Worm (Caenorhabditis elegans) whole organism, L2 larva: ENCODE results near the gene B0302.4.

ENCODE experiments used
- C34F6.9 ChIP-seq: fragments of 150-350 bp; optimal IDR thresholded peaks from 2 replicates; lab custom pipeline; 2014; ENCODE audit warnings: missing biosample characterization, missing genetic modification characterization
- F13H6.1 ChIP-seq: sonication (generic microtip); optimal IDR thresholded peaks from 2 replicates; lab custom pipeline; 2016; ENCODE audit warnings: missing genetic modification characterization, missing compliant biosample characterization
- R02D3.7 ChIP-seq: fragments of 150-350 bp; optimal IDR thresholded peaks from 2 replicates; lab custom pipeline; 2014; ENCODE audit warnings: missing biosample characterization, missing genetic modification characterization
- Y55F3AM.14 ChIP-seq: fragments of 200-800 bp; sonication (Bioruptor generic); optimal IDR thresholded peaks from 2 replicates; lab custom pipeline; 2018; ENCODE audit warnings: mild to moderate bottlenecking, missing genetic modification characterization, missing compliant biosample characterization
- ZK546.5 ChIP-seq: sonication (generic microtip); optimal IDR thresholded peaks from 2 replicates; lab custom pipeline; 2017; ENCODE audit warnings: missing biosample characterization, missing genetic modification characterization
- alr-1 ChIP-seq: fragments of 150-350 bp; optimal IDR thresholded peaks from 2 replicates; lab custom pipeline; 2014; ENCODE audit warnings: missing biosample characterization, missing genetic modification characterization
- aly-2 ChIP-seq: fragments of 150-350 bp; optimal IDR thresholded peaks from 2 replicates; lab custom pipeline; 2014; ENCODE audit warnings: missing biosample characterization, missing genetic modification characterization
- ama-1 ChIP-seq: fragments of 150-350 bp; optimal IDR thresholded peaks from 2 replicates; lab custom pipeline; 2018; ENCODE audit warnings: inconsistent platforms
- blmp-1 ChIP-seq: sonication (generic microtip); optimal IDR thresholded peaks from 2 replicates; lab custom pipeline; 2017; ENCODE audit warnings: missing genetic modification characterization, mild to moderate bottlenecking, missing compliant biosample characterization, antibody characterized with exemption, moderate library complexity; ENCODE audit not compliant: insufficient read depth
- ceh-16 ChIP-seq: fragments of 150-350 bp; optimal IDR thresholded peaks from 2 replicates; lab custom pipeline; 2014; ENCODE audit warnings: missing biosample characterization, missing genetic modification characterization
- ceh-82 ChIP-seq: fragments of 150-350 bp; optimal IDR thresholded peaks from 2 replicates; lab custom pipeline; 2014; ENCODE audit warnings: missing biosample characterization, missing genetic modification characterization
- crh-2 ChIP-seq: sonication (generic microtip); optimal IDR thresholded peaks from 2 replicates; lab custom pipeline; 2017; ENCODE audit warnings: missing biosample characterization, missing genetic modification characterization
- dmd-4 ChIP-seq: sonication (generic microtip); optimal IDR thresholded peaks from 2 replicates; lab custom pipeline; 2017; ENCODE audit warnings: missing biosample characterization, missing genetic modification characterization
- egl-27 ChIP-seq: sonication (generic microtip); optimal IDR thresholded peaks from 3 replicates; lab custom pipeline; 2017; ENCODE audit warnings: missing biosample characterization, missing genetic modification reagents, missing genetic modification characterization
- elt-1 ChIP-seq: fragments of 150-350 bp; optimal IDR thresholded peaks from 2 replicates; lab custom pipeline; 2014; ENCODE audit warnings: missing biosample characterization, missing genetic modification characterization
- elt-3 ChIP-seq: sonication (generic microtip); optimal IDR thresholded peaks from 2 replicates; lab custom pipeline; 2017; ENCODE audit warnings: missing biosample characterization, missing genetic modification characterization
- fos-1 ChIP-seq: fragments of 150-350 bp; optimal IDR thresholded peaks from 2 replicates; lab custom pipeline; 2014; ENCODE audit warnings: missing biosample characterization, missing genetic modification characterization
- gmeb-1 ChIP-seq: fragments of 150-350 bp; optimal IDR thresholded peaks from 2 replicates; lab custom pipeline; 2014; ENCODE audit warnings: missing biosample characterization, missing genetic modification characterization
- lin-11 ChIP-seq: fragments of 150-350 bp; sonication (generic microtip); optimal IDR thresholded peaks from 2 replicates; lab custom pipeline; 2014; ENCODE audit warnings: missing biosample characterization, missing genetic modification characterization, inconsistent platforms, mixed read lengths
- lin-13 ChIP-seq: fragments of 150-350 bp; optimal IDR thresholded peaks from 2 replicates; lab custom pipeline; 2014; ENCODE audit warnings: missing biosample characterization, missing genetic modification reagents, missing genetic modification characterization
- lin-39 ChIP-seq: fragments of 150-350 bp; optimal IDR thresholded peaks from 2 replicates; lab custom pipeline; 2014; ENCODE audit warnings: missing biosample characterization, missing genetic modification reagents, missing genetic modification characterization
- lsy-2 ChIP-seq, 2 experiments: fragments of 150-350 bp in 1 of 2; sonication (generic microtip) in 1 of 2; optimal IDR thresholded peaks; 2 replicates each; lab custom pipeline; 2014 to 2017; ENCODE audit warnings: missing biosample characterization in 2 of 2, missing genetic modification characterization in 2 of 2
- mab-5 ChIP-seq: fragments of 150-350 bp; optimal IDR thresholded peaks from 2 replicates; lab custom pipeline; 2014; ENCODE audit warnings: missing biosample characterization, missing genetic modification characterization
- mbf-1 ChIP-seq: sonication (generic microtip); optimal IDR thresholded peaks from 2 replicates; lab custom pipeline; 2017; ENCODE audit warnings: missing biosample characterization, missing genetic modification characterization
- mdl-1 ChIP-seq, 2 experiments: fragments of 150-350 bp in 1 of 2; sonication (generic microtip) in 1 of 2; optimal IDR thresholded peaks; 2 replicates each; lab custom pipeline; 2017; ENCODE audit warnings: missing biosample characterization in 2 of 2, missing genetic modification characterization in 2 of 2
- nhr-10 ChIP-seq: sonication (generic microtip); optimal IDR thresholded peaks from 2 replicates; lab custom pipeline; 2017; ENCODE audit warnings: missing biosample characterization, missing genetic modification characterization
- nhr-11 ChIP-seq: fragments of 150-350 bp; optimal IDR thresholded peaks from 2 replicates; lab custom pipeline; 2014; ENCODE audit warnings: missing biosample characterization, missing genetic modification characterization
- nhr-12 ChIP-seq: fragments of 150-350 bp; optimal IDR thresholded peaks from 2 replicates; lab custom pipeline; 2014; ENCODE audit warnings: missing biosample characterization, missing genetic modification characterization
- nhr-129 ChIP-seq: fragments of 150-350 bp; optimal IDR thresholded peaks from 2 replicates; lab custom pipeline; 2014; ENCODE audit warnings: missing biosample characterization, missing genetic modification characterization
- nhr-21 ChIP-seq: fragments of 150-350 bp; optimal IDR thresholded peaks from 2 replicates; lab custom pipeline; 2014; ENCODE audit warnings: missing biosample characterization, missing genetic modification characterization
- nhr-23 ChIP-seq: fragments of 150-350 bp; optimal IDR thresholded peaks from 2 replicates; lab custom pipeline; 2014; ENCODE audit warnings: missing biosample characterization, missing genetic modification reagents, missing genetic modification characterization
- nhr-237 ChIP-seq: fragments of 150-350 bp; optimal IDR thresholded peaks from 2 replicates; lab custom pipeline; 2014; ENCODE audit warnings: missing biosample characterization, missing genetic modification characterization
- nhr-25 ChIP-seq: fragments of 150-350 bp; sonication (generic microtip); optimal IDR thresholded peaks from 3 replicates; lab custom pipeline; 2014; ENCODE audit warnings: missing biosample characterization, missing genetic modification characterization
- nhr-6 ChIP-seq: fragments of 150-350 bp; optimal IDR thresholded peaks from 2 replicates; lab custom pipeline; 2014; ENCODE audit warnings: missing biosample characterization, missing genetic modification characterization
- nhr-77 ChIP-seq: fragments of 150-350 bp; optimal IDR thresholded peaks from 2 replicates; lab custom pipeline; 2014; ENCODE audit warnings: missing biosample characterization, missing genetic modification characterization
- peb-1 ChIP-seq: fragments of 150-350 bp; optimal IDR thresholded peaks from 2 replicates; lab custom pipeline; 2014; ENCODE audit warnings: missing biosample characterization, missing genetic modification characterization
- sem-4 ChIP-seq: fragments of 150-350 bp; optimal IDR thresholded peaks from 2 replicates; lab custom pipeline; 2014; ENCODE audit warnings: missing biosample characterization, missing genetic modification reagents, missing genetic modification characterization
- skn-1 ChIP-seq: sonication (generic microtip); optimal IDR thresholded peaks from 2 replicates; lab custom pipeline; 2017; ENCODE audit warnings: missing biosample characterization, missing genetic modification characterization
- sma-3 ChIP-seq: sonication (generic microtip); optimal IDR thresholded peaks from 2 replicates; lab custom pipeline; 2016; ENCODE audit warnings: missing genetic modification reagents, missing genetic modification characterization, missing compliant biosample characterization
- sma-9 ChIP-seq, 2 experiments: fragments of 150-350 bp in 1 of 2; sonication (generic microtip) in 1 of 2; optimal IDR thresholded peaks; 2 replicates each; lab custom pipeline; 2014 to 2016; ENCODE audit warnings: missing genetic modification characterization in 2 of 2, mild to moderate bottlenecking in 1 of 2, missing biosample characterization in 1 of 2, missing compliant biosample characterization in 1 of 2, missing genetic modification reagents in 1 of 2, moderate library complexity in 1 of 2
- snpc-4 ChIP-seq: fragments of 150-350 bp; optimal IDR thresholded peaks from 2 replicates; lab custom pipeline; 2014; ENCODE audit warnings: missing biosample characterization, missing genetic modification characterization
- unc-39 ChIP-seq: fragments of 150-350 bp; optimal IDR thresholded peaks from 2 replicates; lab custom pipeline; 2014; ENCODE audit warnings: missing biosample characterization, missing genetic modification characterization
- unc-55 ChIP-seq: fragments of 150-350 bp; sonication (generic microtip); optimal IDR thresholded peaks from 3 replicates; lab custom pipeline; 2014; ENCODE audit warnings: missing biosample characterization, missing genetic modification reagents, missing genetic modification characterization
- unc-62 ChIP-seq: fragments of 150-350 bp; optimal IDR thresholded peaks from 2 replicates; lab custom pipeline; 2014; ENCODE audit warnings: missing biosample characterization, missing genetic modification reagents, missing genetic modification characterization
- zag-1 ChIP-seq: fragments of 150-350 bp; optimal IDR thresholded peaks from 2 replicates; lab custom pipeline; 2014; ENCODE audit warnings: missing biosample characterization, missing genetic modification characterization
- ztf-1 ChIP-seq: fragments of 200-800 bp; sonication (Bioruptor generic); conservative IDR thresholded peaks from 2 replicates; pipeline ENCODE4 v1.3.6; 2022; ENCODE audit warnings: missing genetic modification characterization, missing compliant biosample characterization
- ztf-11 ChIP-seq: sonication (generic microtip); optimal IDR thresholded peaks from 2 replicates; lab custom pipeline; 2017; ENCODE audit warnings: missing biosample characterization, missing genetic modification characterization
- ztf-4 ChIP-seq: fragments of 150-350 bp; optimal IDR thresholded peaks from 2 replicates; lab custom pipeline; 2014; ENCODE audit warnings: missing biosample characterization, missing genetic modification characterization

The B0302.4 gene

DNA sequence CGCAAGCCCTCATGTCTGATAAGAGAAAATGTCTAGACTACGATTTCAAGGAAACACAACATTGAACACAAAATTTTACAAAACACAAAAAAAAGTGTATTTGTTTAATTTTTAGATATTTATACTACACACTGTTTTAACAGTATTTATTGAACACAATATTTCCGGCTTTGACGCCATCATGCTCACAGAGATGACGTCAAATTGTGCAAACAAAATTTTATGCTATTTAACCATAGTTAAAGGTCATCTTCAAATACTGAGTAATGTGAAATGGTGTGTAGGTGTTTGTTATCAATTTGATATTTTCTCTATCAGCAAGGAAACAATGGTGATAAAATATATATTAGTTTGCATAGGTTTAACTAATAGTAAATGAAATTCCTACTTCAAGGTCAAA is 30.0 kb downstream of the B0302.4 start:
- no peak for TF ChIP-seq blmp-1
- peak; percentile 13 for TF ChIP-seq sma-9 (GFP tag; optimal IDR thresholded peaks at IDR 0.05; lab: Kevin White, UChicago)
- no peak for TF ChIP-seq sma-9 (tag; optimal IDR thresholded peaks at IDR 0.05; lab: Kevin White, UChicago)
- TF ChIP-seq F13H6.1 = peak; percentile 25
- no peak for TF ChIP-seq mdl-1 (tag; optimal IDR thresholded peaks at IDR 0.05; lab: Kevin White, UChicago)
- no peak for TF ChIP-seq nhr-12 (tag; lab: Kevin White, UChicago)
- TF ChIP-seq ztf-4 = no peak
- peak; percentile 77 for TF ChIP-seq fos-1
- no peak for TF ChIP-seq ZK546.5
- no peak for TF ChIP-seq unc-55
- TF ChIP-seq nhr-6 (tag; lab: Kevin White, UChicago) = no peak
- no peak for TF ChIP-seq elt-1
- peak; percentile 10 for TF ChIP-seq crh-2 (tag; lab: Kevin White, UChicago)
- TF ChIP-seq nhr-237 (tag; lab: Kevin White, UChicago) = no peak

DNA sequence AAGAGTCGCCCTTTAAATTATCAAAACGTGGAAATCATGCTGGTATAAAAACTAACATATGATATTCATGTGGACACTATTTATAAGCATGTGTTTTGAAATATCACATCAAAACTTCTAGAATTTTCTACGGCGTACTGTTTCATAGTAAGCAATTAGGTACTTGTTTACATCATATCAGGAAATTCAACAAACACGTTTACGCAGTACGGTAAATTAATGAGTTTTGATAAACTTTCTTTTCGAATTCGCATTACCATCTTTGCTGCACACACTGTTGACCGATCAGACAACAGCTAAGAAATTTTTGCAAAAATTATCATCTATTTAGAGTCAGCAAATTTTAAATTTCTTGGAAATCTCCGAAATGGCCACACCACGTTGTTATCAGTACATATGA is 36.1 kb downstream of the B0302.4 start:
- TF ChIP-seq unc-55 = no peak
- TF ChIP-seq fos-1 = peak; percentile 47
- TF ChIP-seq sma-3 = peak; percentile 23
- TF ChIP-seq sma-9 (GFP tag; optimal IDR thresholded peaks at IDR 0.05; lab: Kevin White, UChicago) = peak; percentile 27
- TF ChIP-seq sma-9 (tag; optimal IDR thresholded peaks at IDR 0.05; lab: Kevin White, UChicago) = no peak
- peak in 1 of 2 experiments; percentile 9 for TF ChIP-seq lsy-2 (tag; optimal IDR thresholded peaks at IDR 0.05; lab: Kevin White, UChicago)
- peak; percentile 16 for TF ChIP-seq crh-2 (tag; lab: Kevin White, UChicago)

DNA sequence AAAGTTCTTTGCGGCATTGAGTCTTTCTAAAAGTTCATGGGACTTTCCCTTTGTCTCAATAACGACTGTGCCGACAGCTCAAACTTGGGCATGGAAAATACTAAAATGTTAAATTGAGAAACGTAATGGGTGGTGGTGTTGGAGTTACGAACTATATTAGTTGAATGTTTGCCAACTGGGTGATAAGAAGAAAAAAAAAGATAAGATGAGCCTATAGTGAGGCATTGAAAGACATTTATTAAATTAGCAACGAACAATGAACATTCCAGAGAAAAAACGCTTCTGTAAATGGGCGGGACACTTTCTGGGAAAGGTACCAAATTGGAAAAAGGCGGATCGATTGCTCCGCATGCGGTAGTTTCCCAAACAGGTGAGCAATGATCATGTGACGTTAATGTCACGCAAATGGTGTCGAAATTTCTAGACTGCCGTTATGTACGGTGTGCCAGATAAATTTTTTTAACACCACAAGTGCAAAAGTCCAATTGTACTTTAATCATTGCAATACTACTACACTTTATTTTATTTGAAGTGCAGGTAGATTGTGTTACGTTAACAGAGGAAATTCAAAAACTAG is 37.3 kb downstream of the B0302.4 start:
- TF ChIP-seq mab-5 (tag; lab: Kevin White, UChicago) (no peak), mbf-1 (tag; lab: Kevin White, UChicago) (no peak), lin-11 (tag; lab: Kevin White, UChicago) (no peak), unc-62 (GFP tag; lab: Kevin White, UChicago) (no peak), aly-2 (tag; lab: Kevin White, UChicago) (no peak), mdl-1 (tag; optimal IDR thresholded peaks at IDR 0.05; lab: Kevin White, UChicago) (no peak), egl-27 (tag; lab: Kevin White, UChicago) (no peak), nhr-12 (tag; lab: Kevin White, UChicago) (no peak), peb-1 (tag; lab: Kevin White, UChicago) (no peak), snpc-4 (tag; lab: Kevin White, UChicago) (no peak), blmp-1 (peak; percentile 1), lin-13 (no peak), elt-1 (no peak), C34F6.9 (tag; lab: Kevin White, UChicago) (no peak), unc-39 (no peak), skn-1 (tag; lab: Kevin White, UChicago) (no peak), unc-55 (no peak), nhr-6 (tag; lab: Kevin White, UChicago) (no peak), nhr-237 (tag; lab: Kevin White, UChicago) (no peak), sma-9 (GFP tag; optimal IDR thresholded peaks at IDR 0.05; lab: Kevin White, UChicago) (peak; percentile 31), sma-9 (tag; optimal IDR thresholded peaks at IDR 0.05; lab: Kevin White, UChicago) (no peak), sem-4 (tag; lab: Kevin White, UChicago) (no peak), R02D3.7 (no peak), ztf-1 (GFP tag; lab: Robert Waterston, UW) (no peak), ceh-16 (tag; lab: Kevin White, UChicago) (no peak), ztf-11 (tag; lab: Kevin White, UChicago) (no peak), sma-3 (peak; percentile 13), Y55F3AM.14 (no peak), lin-39 (tag; lab: Kevin White, UChicago) (no peak), ceh-82 (tag; lab: Kevin White, UChicago) (no peak), fos-1 (peak; percentile 15), elt-3 (tag; lab: Kevin White, UChicago) (no peak), ZK546.5 (no peak), nhr-21 (tag; lab: Kevin White, UChicago) (no peak), ztf-4 (no peak), ama-1 (lab: Kevin White, UChicago) (no peak), alr-1 (tag; lab: Kevin White, UChicago) (no peak), gmeb-1 (no peak), nhr-25 (tag; lab: Kevin White, UChicago) (no peak), nhr-10 (tag; lab: Kevin White, UChicago) (no peak), nhr-77 (tag; lab: Kevin White, UChicago) (no peak), nhr-11 (tag; lab: Kevin White, UChicago) (no peak), dmd-4 (tag; lab: Kevin White, UChicago) (no peak), zag-1 (tag; lab: Kevin White, UChicago) (no peak), nhr-23 (no peak), crh-2 (tag; lab: Kevin White, UChicago) (peak; percentile 36), lsy-2 (tag; optimal IDR thresholded peaks at IDR 0.05; lab: Kevin White, UChicago) (no peak), nhr-129 (peak; percentile 7)
